Fruit fly (Drosophila melanogaster) whole organism, embryonic: ENCODE measurements around the gene CG31287.

Experiments used
- Adf1 ChIP-seq: fragments of 200-800 bp; sonication (Bioruptor generic); IDR thresholded peaks from 2 replicates; pipeline ENCODE4 v1.3.6; 2022; ENCODE audit warnings: missing biosample characterization, missing genetic modification characterization
- Aef1 ChIP-seq: fragments of 200-800 bp; sonication (Bioruptor generic); IDR thresholded peaks from 3 replicates; pipeline ENCODE4 v1.3.6; 2022; ENCODE audit warnings: missing biosample characterization, missing genetic modification characterization
- Bteb2 ChIP-seq: fragments of 200-800 bp; sonication (Bioruptor generic); optimal IDR thresholded peaks from 2 replicates; lab custom pipeline; 2016; ENCODE audit warnings: missing biosample characterization, missing genetic modification characterization
- CG10321 ChIP-seq: fragments of 200-800 bp; sonication (Bioruptor generic); IDR thresholded peaks from 2 replicates; pipeline ENCODE4 v1.3.6; 2022; ENCODE audit warnings: missing biosample characterization, missing genetic modification characterization
- CG10366 ChIP-seq: fragments of 200-800 bp; sonication (Bioruptor generic); IDR thresholded peaks from 2 replicates; pipeline ENCODE4 v1.3.6; 2022; ENCODE audit warnings: missing biosample characterization, missing genetic modification characterization
- CG11696 ChIP-seq: fragments of 200-800 bp; sonication (Bioruptor generic); IDR thresholded peaks from 2 replicates; pipeline ENCODE4 v1.3.6; 2022; ENCODE audit warnings: missing biosample characterization, missing genetic modification characterization
- CG12391 ChIP-seq: fragments of 200-800 bp; sonication (Bioruptor generic); optimal IDR thresholded peaks from 3 replicates; lab custom pipeline; 2018; ENCODE audit warnings: missing biosample characterization, mild to moderate bottlenecking, missing genetic modification characterization, moderate library complexity
- CG12744 ChIP-seq: fragments of 200-800 bp; sonication (Bioruptor generic); optimal IDR thresholded peaks from 2 replicates; lab custom pipeline; 2016; ENCODE audit warnings: missing biosample characterization, missing genetic modification characterization
- CG13296 ChIP-seq: fragments of 200-800 bp; sonication (Bioruptor generic); optimal IDR thresholded peaks from 3 replicates; lab custom pipeline; 2018; ENCODE audit warnings: missing biosample characterization, mild to moderate bottlenecking, missing genetic modification characterization
- CG14667 ChIP-seq: fragments of 200-800 bp; sonication (Bioruptor generic); IDR thresholded peaks from 2 replicates; pipeline ENCODE4 v1.3.6; 2022; ENCODE audit warnings: missing biosample characterization, missing genetic modification characterization
- CG15269 ChIP-seq: fragments of 200-800 bp; sonication (Bioruptor generic); optimal IDR thresholded peaks from 2 replicates; lab custom pipeline; 2018; ENCODE audit warnings: missing biosample characterization, mild to moderate bottlenecking, missing genetic modification characterization, moderate library complexity
- CG17612 ChIP-seq: fragments of 200-800 bp; sonication (Bioruptor generic); IDR thresholded peaks from 2 replicates; pipeline ENCODE4 v1.3.6; 2022; ENCODE audit warnings: missing biosample characterization, missing genetic modification characterization
- CG18476 ChIP-seq: fragments of 200-800 bp; sonication (Bioruptor generic); optimal IDR thresholded peaks from 2 replicates; lab custom pipeline; 2016; ENCODE audit warnings: missing biosample characterization, mild to moderate bottlenecking, missing genetic modification characterization
- CG2875 ChIP-seq: fragments of 200-800 bp; sonication (Bioruptor generic); optimal IDR thresholded peaks from 2 replicates; lab custom pipeline; 2017; ENCODE audit warnings: missing biosample characterization, mild to moderate bottlenecking, missing genetic modification characterization, missing genetic modification reagents
- CG30020 ChIP-seq: fragments of 200-800 bp; optimal IDR thresholded peaks from 2 replicates; lab custom pipeline; 2019; ENCODE audit warnings: missing biosample characterization, mild to moderate bottlenecking, missing genetic modification characterization, moderate library complexity
- CG3163 ChIP-seq: fragments of 200-800 bp; sonication (Bioruptor generic); optimal IDR thresholded peaks from 3 replicates; lab custom pipeline; 2016; ENCODE audit warnings: missing biosample characterization, missing genetic modification characterization
- CG32767 ChIP-seq: fragments of 200-800 bp; sonication (Bioruptor generic); IDR thresholded peaks from 2 replicates; pipeline ENCODE4 v1.3.6; 2022; ENCODE audit warnings: missing biosample characterization, missing genetic modification characterization
- CG3281 ChIP-seq: fragments of 200-800 bp; sonication (Bioruptor generic); optimal IDR thresholded peaks from 3 replicates; lab custom pipeline; 2017; ENCODE audit warnings: missing biosample characterization, mild to moderate bottlenecking, missing genetic modification characterization
- CG4328 ChIP-seq: fragments of 200-800 bp; sonication (Bioruptor generic); optimal IDR thresholded peaks from 3 replicates; lab custom pipeline; 2017; ENCODE audit warnings: missing biosample characterization, missing genetic modification reagents, missing genetic modification characterization
- CG6254 ChIP-seq: fragments of 200-800 bp; sonication (Bioruptor generic); optimal IDR thresholded peaks from 3 replicates; lab custom pipeline; 2017; ENCODE audit warnings: mild to moderate bottlenecking, missing biosample characterization, missing genetic modification reagents, missing genetic modification characterization
- CG7786 ChIP-seq: fragments of 200-800 bp; sonication (Bioruptor generic); optimal IDR thresholded peaks from 2 replicates; lab custom pipeline; 2016; ENCODE audit warnings: missing biosample characterization, missing genetic modification characterization
- CG8281 ChIP-seq: fragments of 200-800 bp; sonication (Bioruptor generic); optimal IDR thresholded peaks from 2 replicates; lab custom pipeline; 2018; ENCODE audit warnings: missing biosample characterization, mild to moderate bottlenecking, missing genetic modification characterization, moderate library complexity
- CG9817 ChIP-seq: fragments of 200-800 bp; sonication (Bioruptor generic); optimal IDR thresholded peaks from 2 replicates; lab custom pipeline; 2018; ENCODE audit warnings: missing biosample characterization, mild to moderate bottlenecking, missing genetic modification characterization, moderate library complexity
- CG9932 ChIP-seq: fragments of 200-800 bp; sonication (Bioruptor generic); IDR thresholded peaks from 2 replicates; pipeline ENCODE4 v1.3.6; 2022; ENCODE audit warnings: missing biosample characterization, missing genetic modification characterization
- CTCF ChIP-seq: fragments of 200-800 bp; sonication (Bioruptor generic); optimal IDR thresholded peaks from 2 replicates; lab custom pipeline; 2017; ENCODE audit warnings: missing biosample characterization, mild to moderate bottlenecking, missing genetic modification characterization, moderate library complexity
- CoRest ChIP-seq: fragments of 200-800 bp; sonication (Bioruptor generic); optimal IDR thresholded peaks from 3 replicates; lab custom pipeline; 2018; ENCODE audit warnings: missing biosample characterization, mild to moderate bottlenecking, missing genetic modification characterization, moderate library complexity
- D19A ChIP-seq: fragments of 200-800 bp; optimal IDR thresholded peaks from 3 replicates; lab custom pipeline; 2019; ENCODE audit warnings: missing biosample characterization, mild to moderate bottlenecking, missing genetic modification characterization, moderate library complexity
- D19B ChIP-seq: fragments of 200-800 bp; sonication (Bioruptor generic); optimal IDR thresholded peaks from 2 replicates; lab custom pipeline; 2017; ENCODE audit warnings: missing biosample characterization, mild to moderate bottlenecking, missing genetic modification characterization
- Dbx ChIP-seq: fragments of 200-800 bp; sonication (Bioruptor generic); IDR thresholded peaks from 3 replicates; pipeline ENCODE4 v1.3.6; 2022; ENCODE audit warnings: missing biosample characterization, missing genetic modification characterization
- Dll ChIP-seq: fragments of 200-800 bp; sonication (Bioruptor generic); IDR thresholded peaks from 4 replicates; pipeline ENCODE4 v1.3.6; 2022; ENCODE audit warnings: missing biosample characterization, missing genetic modification characterization; ENCODE audit not compliant: partially characterized antibody
- Elba2 ChIP-seq: fragments of 200-800 bp; sonication (Bioruptor generic); optimal IDR thresholded peaks from 3 replicates; lab custom pipeline; 2016; ENCODE audit warnings: missing biosample characterization, missing genetic modification characterization
- Hey ChIP-seq: fragments of 200-800 bp; sonication (Bioruptor generic); optimal IDR thresholded peaks from 3 replicates; lab custom pipeline; 2018; ENCODE audit warnings: missing biosample characterization, mild to moderate bottlenecking, missing genetic modification characterization
- Hr3 ChIP-seq: fragments of 200-800 bp; sonication (Bioruptor generic); optimal IDR thresholded peaks from 3 replicates; lab custom pipeline; 2016; ENCODE audit warnings: missing biosample characterization, missing genetic modification characterization
- Mad ChIP-seq: fragments of 200-800 bp; sonication (Bioruptor generic); optimal IDR thresholded peaks from 2 replicates; lab custom pipeline; 2016; ENCODE audit warnings: missing biosample characterization, missing genetic modification characterization
- Sox100B ChIP-seq: fragments of 200-800 bp; sonication (Bioruptor generic); optimal IDR thresholded peaks from 3 replicates; lab custom pipeline; 2018; ENCODE audit warnings: missing biosample characterization, mild to moderate bottlenecking, missing genetic modification characterization
- Sox102F ChIP-seq: fragments of 200-800 bp; sonication (Bioruptor generic); optimal IDR thresholded peaks from 2 replicates; lab custom pipeline; 2018; ENCODE audit warnings: missing biosample characterization, mild to moderate bottlenecking, missing genetic modification characterization, moderate library complexity
- Usf ChIP-seq: fragments of 200-800 bp; sonication (Bioruptor generic); optimal IDR thresholded peaks from 2 replicates; lab custom pipeline; 2017; ENCODE audit warnings: missing genotype, missing biosample characterization, missing genetic modification characterization
- ab ChIP-seq: fragments of 200-800 bp; sonication (Bioruptor generic); optimal IDR thresholded peaks from 2 replicates; lab custom pipeline; 2016; ENCODE audit warnings: missing biosample characterization, missing genetic modification characterization
- aop ChIP-seq: fragments of 200-800 bp; sonication (Bioruptor generic); IDR thresholded peaks from 2 replicates; pipeline ENCODE4 v1.3.6; 2022; ENCODE audit warnings: missing biosample characterization, missing genetic modification characterization
- bsh ChIP-seq, 2 experiments: fragments of 200-800 bp; sonication (Bioruptor generic); optimal IDR thresholded peaks; 2 replicates each; lab custom pipeline; 2017 to 2018; ENCODE audit warnings: mild to moderate bottlenecking in 2 of 2, missing biosample characterization in 2 of 2, missing genetic modification characterization in 2 of 2, moderate library complexity in 1 of 2
- her ChIP-seq: fragments of 200-800 bp; sonication (Bioruptor generic); optimal IDR thresholded peaks from 2 replicates; lab custom pipeline; 2016; ENCODE audit warnings: missing biosample characterization, missing genetic modification characterization
- kah ChIP-seq: fragments of 200-800 bp; sonication (Bioruptor generic); optimal IDR thresholded peaks from 2 replicates; lab custom pipeline; 2018; ENCODE audit warnings: missing biosample characterization, mild to moderate bottlenecking, missing genetic modification characterization
- lilli ChIP-seq: fragments of 200-800 bp; sonication (Bioruptor generic); optimal IDR thresholded peaks from 3 replicates; lab custom pipeline; 2016; ENCODE audit warnings: missing biosample characterization, missing genetic modification characterization
- odd ChIP-seq: fragments of 200-800 bp; sonication (Bioruptor generic); optimal IDR thresholded peaks from 2 replicates; lab custom pipeline; 2017; ENCODE audit warnings: missing biosample characterization, mild to moderate bottlenecking, missing genetic modification characterization
- sd ChIP-seq: fragments of 200-800 bp; sonication (Bioruptor generic); optimal IDR thresholded peaks from 3 replicates; lab custom pipeline; 2018; ENCODE audit warnings: missing biosample characterization, mild to moderate bottlenecking, missing genetic modification characterization, moderate library complexity
- slp2 ChIP-seq: fragments of 200-800 bp; sonication (Bioruptor generic); optimal IDR thresholded peaks from 2 replicates; lab custom pipeline; 2016; ENCODE audit warnings: missing biosample characterization, missing genetic modification characterization
- stwl ChIP-seq: fragments of 200-800 bp; sonication (Bioruptor generic); optimal IDR thresholded peaks from 3 replicates; lab custom pipeline; 2018; ENCODE audit warnings: missing biosample characterization, mild to moderate bottlenecking, missing genetic modification characterization, moderate library complexity
- tll ChIP-seq, 2 experiments: fragments of 200-800 bp in 1 of 2; fragments of >200 bp in 1 of 2; sonication (Bioruptor generic) in 1 of 2; optimal IDR thresholded peaks; 2 replicates each; lab custom pipeline; 2017 to 2019; ENCODE audit warnings: missing biosample characterization in 2 of 2, missing genetic modification characterization in 2 of 2, mild to moderate bottlenecking in 1 of 2, moderate library complexity in 1 of 2
- unc-4 ChIP-seq: fragments of 200-800 bp; sonication (Bioruptor generic); IDR thresholded peaks from 2 replicates; pipeline ENCODE4 v1.3.6; 2022; ENCODE audit warnings: missing biosample characterization, missing genetic modification characterization; ENCODE audit not compliant: partially characterized antibody
- wek ChIP-seq: fragments of 200-800 bp; sonication (Bioruptor generic); optimal IDR thresholded peaks from 3 replicates; lab custom pipeline; 2018; ENCODE audit warnings: missing biosample characterization, mild to moderate bottlenecking, missing genetic modification characterization, moderate library complexity

CG31287 gene

dm6 chr3R:16235941-16236712 lies 33.0 kb downstream of the CG31287 start (continued):
- TF ChIP-seq Hr3 (peak; percentile 94), CG7786 (GFP tag; lab: Kevin White, UChicago) (peak; percentile 84), Sox102F (GFP tag; lab: Kevin White, UChicago) (peak; percentile 92), wek (GFP tag; lab: Kevin White, UChicago) (no peak), CG32767 (no peak), Dbx (GFP tag; lab: Robert Waterston, UW) (no peak), CG6254 (peak; percentile 86), CG4328 (peak; percentile 94), Hey (tag; lab: Kevin White, UChicago) (peak; percentile 43), CG30020 (peak; percentile 82), Dll (GFP tag; lab: Robert Waterston, UW) (no peak), CG2875 (GFP tag; lab: Kevin White, UChicago) (peak; percentile 90), Mad (GFP tag; lab: Kevin White, UChicago) (no peak), slp2 (GFP tag; lab: Kevin White, UChicago) (peak; percentile 76), her (GFP tag; lab: Kevin White, UChicago) (no peak), Elba2 (peak; percentile 13), aop (GFP tag; lab: Robert Waterston, UW) (no peak), lilli (GFP tag; lab: Kevin White, UChicago) (peak; percentile 24), D19A (tag; lab: Kevin White, UChicago) (peak; percentile 83), Sox100B (GFP tag; lab: Kevin White, UChicago) (peak; percentile 98), CG10366 (GFP tag; lab: Robert Waterston, UW) (no peak), odd (GFP tag; lab: Kevin White, UChicago) (peak; percentile 96), kah (GFP tag; lab: Kevin White, UChicago) (peak; percentile 72), CG18476 (peak; percentile 79), CG12391 (tag; lab: Kevin White, UChicago) (peak; percentile 96), CG3281 (GFP tag; lab: Kevin White, UChicago) (peak; percentile 95), CG13296 (GFP tag; lab: Kevin White, UChicago) (peak; percentile 94), CG17612 (GFP tag; lab: Robert Waterston, UW) (no peak), sd (tag; lab: Kevin White, UChicago) (peak; percentile 90), CG3163 (peak; percentile 37), CG10321 (GFP tag; lab: Robert Waterston, UW) (no peak), CG8281 (tag; lab: Kevin White, UChicago) (peak; percentile 69), Usf (GFP tag; lab: Kevin White, UChicago) (peak; percentile 97), CG14667 (GFP tag; lab: Robert Waterston, UW) (no peak), CoRest (tag; lab: Kevin White, UChicago) (peak; percentile 98), Aef1 (GFP tag; lab: Robert Waterston, UW) (no peak), CG12744 (GFP tag; lab: Kevin White, UChicago) (no peak), CTCF (GFP tag; lab: Kevin White, UChicago) (peak; percentile 48), Bteb2 (GFP tag; lab: Kevin White, UChicago) (no peak), stwl (peak; percentile 0), CG15269 (tag; lab: Kevin White, UChicago) (peak; percentile 91), CG9817 (peak; percentile 83), tll (GFP tag; optimal IDR thresholded peaks at IDR 0.05; lab: Kevin White, UChicago) (peak in 1 of 2 experiments; percentile 26), ab (peak; percentile 40), CG11696 (GFP tag; lab: Robert Waterston, UW) (no peak), CG9932 (no peak), unc-4 (GFP tag; lab: Robert Waterston, UW) (no peak), bsh (GFP tag; optimal IDR thresholded peaks at IDR 0.05; lab: Kevin White, UChicago) (peak; percentile 84 to 88), Adf1 (GFP tag; lab: Robert Waterston, UW) (no peak), D19B (GFP tag; lab: Kevin White, UChicago) (peak; percentile 87)
